Worm (Caenorhabditis elegans) whole organism, young adult: ENCODE data around the gene F35E8.1.

ENCODE experiments used
- B0035.1 ChIP-seq: sonication (generic microtip); optimal IDR thresholded peaks from 2 replicates; lab custom pipeline; 2016; ENCODE audit warnings: missing genetic modification characterization, mild to moderate bottlenecking, missing compliant biosample characterization, missing genotype, missing genetic modification reagents
- B0261.1 ChIP-seq: sonication (generic microtip); optimal IDR thresholded peaks from 2 replicates; lab custom pipeline; 2016; ENCODE audit warnings: mild to moderate bottlenecking, missing genetic modification characterization, moderate library complexity, missing compliant biosample characterization
- C06A6.2 ChIP-seq: fragments of 200-800 bp; sonication (Bioruptor generic); conservative IDR thresholded peaks from 2 replicates; pipeline ENCODE4 v1.3.6; 2022; ENCODE audit warnings: missing genetic modification characterization, missing compliant biosample characterization
- F33H1.4 ChIP-seq: fragments of 200-800 bp; sonication (Bioruptor generic); IDR thresholded peaks from 2 replicates; pipeline ENCODE4 v1.3.6; 2022; ENCODE audit warnings: missing genetic modification reagents, missing genetic modification characterization, missing compliant biosample characterization
- F49E8.2 ChIP-seq: sonication (generic microtip); optimal IDR thresholded peaks from 3 replicates; lab custom pipeline; 2017; ENCODE audit warnings: missing genetic modification characterization, mild to moderate bottlenecking, missing compliant biosample characterization, antibody characterized with exemption, moderate library complexity; ENCODE audit not compliant: insufficient read depth
- F55B11.4 ChIP-seq: sonication (generic microtip); optimal IDR thresholded peaks from 2 replicates; lab custom pipeline; 2016; ENCODE audit warnings: missing compliant biosample characterization, missing genetic modification characterization, borderline replicate concordance; ENCODE audit not compliant: insufficient read depth
- Y53G8AR.9 ChIP-seq: fragments of 200-800 bp; sonication (Bioruptor generic); conservative IDR thresholded peaks from 2 replicates; pipeline ENCODE4 v1.3.6; 2022; ENCODE audit warnings: missing genetic modification reagents, missing genetic modification characterization, missing compliant biosample characterization
- Y56A3A.18 ChIP-seq: fragments of 200-800 bp; sonication (Bioruptor generic); IDR thresholded peaks from 2 replicates; pipeline ENCODE4 v1.3.6; 2022; ENCODE audit warnings: missing genetic modification reagents, missing genetic modification characterization, missing compliant biosample characterization
- attf-5 ChIP-seq: fragments of 200-800 bp; sonication (Bioruptor generic); optimal IDR thresholded peaks from 2 replicates; lab custom pipeline; 2018; ENCODE audit warnings: mild to moderate bottlenecking, missing genetic modification characterization, missing compliant biosample characterization
- ccch-3 ChIP-seq: fragments of 200-800 bp; sonication (Bioruptor generic); optimal IDR thresholded peaks from 2 replicates; lab custom pipeline; 2018; ENCODE audit warnings: mild to moderate bottlenecking, missing genetic modification characterization, missing compliant biosample characterization
- ceh-27 ChIP-seq: fragments of 200-800 bp; sonication (Bioruptor generic); optimal IDR thresholded peaks from 2 replicates; lab custom pipeline; 2018; ENCODE audit warnings: mild to moderate bottlenecking, missing genetic modification characterization, moderate library complexity, missing compliant biosample characterization
- ceh-79 ChIP-seq: sonication (generic microtip); optimal IDR thresholded peaks from 2 replicates; lab custom pipeline; 2017; ENCODE audit warnings: mild to moderate bottlenecking, missing genetic modification characterization, missing compliant biosample characterization
- chd-7 ChIP-seq: sonication (generic microtip); optimal IDR thresholded peaks from 2 replicates; lab custom pipeline; 2016; ENCODE audit warnings: mild to moderate bottlenecking, missing genetic modification characterization, moderate library complexity, missing compliant biosample characterization
- gei-17 ChIP-seq: fragments of 200-800 bp; sonication (Bioruptor generic); optimal IDR thresholded peaks from 2 replicates; lab custom pipeline; 2018; ENCODE audit warnings: mild to moderate bottlenecking, missing genetic modification characterization, missing compliant biosample characterization
- lag-1 ChIP-seq: fragments of 200-800 bp; sonication (Bioruptor generic); IDR thresholded peaks from 2 replicates; pipeline ENCODE4 v1.3.6; 2022; ENCODE audit warnings: missing genetic modification reagents, missing genetic modification characterization, missing compliant biosample characterization
- let-526 ChIP-seq: fragments of 200-800 bp; sonication (Bioruptor generic); IDR thresholded peaks from 2 replicates; pipeline ENCODE4 v1.3.6; 2022; ENCODE audit warnings: missing genetic modification reagents, missing genetic modification characterization, missing compliant biosample characterization
- let-607 ChIP-seq, 2 experiments: fragments of 200-800 bp in 1 of 2; sonication (Bioruptor generic) in 1 of 2; sonication (generic microtip) in 1 of 2; optimal IDR thresholded peaks; 2 replicates each; lab custom pipeline; 2016 to 2018; ENCODE audit warnings: mild to moderate bottlenecking in 2 of 2, missing compliant biosample characterization in 2 of 2, missing genetic modification characterization in 2 of 2, moderate library complexity in 2 of 2, missing genotype in 1 of 2
- lin-54 ChIP-seq: fragments of 200-800 bp; sonication (Bioruptor generic); optimal IDR thresholded peaks from 2 replicates; lab custom pipeline; 2018; ENCODE audit warnings: mild to moderate bottlenecking, missing genetic modification characterization, missing compliant biosample characterization
- lsl-1 ChIP-seq: fragments of 200-800 bp; sonication (Bioruptor generic); optimal IDR thresholded peaks from 2 replicates; lab custom pipeline; 2018; ENCODE audit warnings: mild to moderate bottlenecking, missing genetic modification characterization, moderate library complexity, missing compliant biosample characterization
- madf-10 ChIP-seq: sonication (generic microtip); optimal IDR thresholded peaks from 2 replicates; lab custom pipeline; 2016; ENCODE audit warnings: mild to moderate bottlenecking, missing genetic modification characterization, missing compliant biosample characterization
- madf-3 ChIP-seq: fragments of 200-800 bp; sonication (Bioruptor generic); IDR thresholded peaks from 2 replicates; pipeline ENCODE4 v1.3.6; 2022; ENCODE audit warnings: missing genetic modification reagents, missing genetic modification characterization, missing compliant biosample characterization
- mxl-1 ChIP-seq: sonication (generic microtip); optimal IDR thresholded peaks from 2 replicates; lab custom pipeline; 2016; ENCODE audit warnings: missing genetic modification characterization, missing compliant biosample characterization
- nfya-1 ChIP-seq: sonication (generic microtip); optimal IDR thresholded peaks from 2 replicates; lab custom pipeline; 2017; ENCODE audit warnings: antibody characterized with exemption, missing compliant biosample characterization, missing genetic modification characterization, borderline replicate concordance; ENCODE audit not compliant: insufficient read depth
- nhr-27 ChIP-seq: fragments of 200-800 bp; sonication (Bioruptor generic); optimal IDR thresholded peaks from 2 replicates; lab custom pipeline; 2018; ENCODE audit warnings: mild to moderate bottlenecking, missing genetic modification characterization, moderate library complexity, missing compliant biosample characterization
- pbrm-1 ChIP-seq: fragments of 200-800 bp; sonication (Bioruptor generic); IDR thresholded peaks from 2 replicates; pipeline ENCODE4 v1.3.6; 2022; ENCODE audit warnings: missing genetic modification reagents, missing genetic modification characterization, missing compliant biosample characterization
- repo-1 ChIP-seq: sonication (generic microtip); optimal IDR thresholded peaks from 2 replicates; lab custom pipeline; 2017; ENCODE audit warnings: mild to moderate bottlenecking, missing genetic modification characterization, missing compliant biosample characterization
- sea-2 ChIP-seq: fragments of 200-800 bp; sonication (Bioruptor generic); IDR thresholded peaks from 2 replicates; pipeline ENCODE4 v1.3.6; 2022; ENCODE audit warnings: missing genetic modification characterization, missing compliant biosample characterization
- snpc-1.1 ChIP-seq: sonication (generic microtip); optimal IDR thresholded peaks from 2 replicates; lab custom pipeline; 2017; ENCODE audit warnings: missing genetic modification characterization, mild to moderate bottlenecking, missing compliant biosample characterization, antibody characterized with exemption, moderate library complexity, missing genotype, missing genetic modification reagents; ENCODE audit not compliant: insufficient read depth
- snpc-3.4 ChIP-seq: sonication (generic microtip); optimal IDR thresholded peaks from 2 replicates; lab custom pipeline; 2017; ENCODE audit warnings: missing genetic modification characterization, mild to moderate bottlenecking, missing compliant biosample characterization, antibody characterized with exemption, moderate library complexity, missing genotype, missing genetic modification reagents
- xnd-1 ChIP-seq: sonication (generic microtip); optimal IDR thresholded peaks from 2 replicates; lab custom pipeline; 2016; ENCODE audit warnings: missing genotype, missing genetic modification reagents, missing genetic modification characterization, missing compliant biosample characterization
- ztf-6 ChIP-seq: fragments of 200-800 bp; sonication (Bioruptor generic); IDR thresholded peaks from 2 replicates; pipeline ENCODE4 v1.3.6; 2022; ENCODE audit warnings: missing genetic modification reagents, missing genetic modification characterization, missing compliant biosample characterization

The F35E8.1 gene

ce11 chrV:15873762-15874161 lies 31.7 kb downstream of the F35E8.1 start (continued):
- TF ChIP-seq sea-2 (GFP tag; lab: Robert Waterston, UW) (peak; percentile 91), F55B11.4 (no peak), F49E8.2 (peak; percentile 51), ztf-6 (GFP tag; lab: Robert Waterston, UW) (peak; percentile 88), lsl-1 (GFP tag; lab: Kevin White, UChicago) (peak; percentile 71), madf-3 (GFP tag; lab: Robert Waterston, UW) (peak; percentile 88), repo-1 (tag; lab: Kevin White, UChicago) (peak; percentile 93), ceh-27 (GFP tag; lab: Kevin White, UChicago) (peak; percentile 90), mxl-1 (peak; percentile 97), lin-54 (GFP tag; lab: Kevin White, UChicago) (peak; percentile 84)

ce11 chrV:15872273-15872672 lies 33.2 kb downstream of the F35E8.1 start, which contains the start of gene str-56:
Gene str-56 (plus strand): TSS chrV:15872573.
- no peak for TF ChIP-seq B0035.1 (tag; lab: Kevin White, UChicago)
- TF ChIP-seq nfya-1 (tag; lab: Kevin White, UChicago), result no peak
- TF ChIP-seq snpc-1.1 (tag; lab: Kevin White, UChicago), result no peak
- TF ChIP-seq ceh-79 (tag; lab: Kevin White, UChicago), result no peak
- TF ChIP-seq snpc-3.4, result no peak
- TF ChIP-seq ccch-3 (GFP tag; lab: Kevin White, UChicago), result no peak
- no peak for TF ChIP-seq Y56A3A.18 (GFP tag; lab: Robert Waterston, UW)
- no peak for TF ChIP-seq lag-1 (GFP tag; lab: Robert Waterston, UW)
- no peak for TF ChIP-seq F33H1.4
- TF ChIP-seq chd-7 (tag; lab: Kevin White, UChicago), result no peak

ce11 chrV:15870356-15870755 lies 35.1 kb downstream of the F35E8.1 start, which contains the start of gene str-57:
Gene str-57 (plus strand): TSS chrV:15870656.
- TF ChIP-seq let-607 (tag; optimal IDR thresholded peaks at IDR 0.05; lab: Kevin White, UChicago) (no peak), Y53G8AR.9 (no peak), C06A6.2 (GFP tag; lab: Robert Waterston, UW) (no peak)

ce11 chrV:15867373-15867772 lies 38.1 kb downstream of the F35E8.1 start, which contains the start of gene fbxa-197:
Gene fbxa-197 (plus strand): TSS chrV:15867673.
- TF ChIP-seq lsl-1 (GFP tag; lab: Kevin White, UChicago) (peak; percentile 78), nhr-27 (tag; lab: Kevin White, UChicago) (no peak), attf-5 (GFP tag; lab: Kevin White, UChicago) (no peak), gei-17 (GFP tag; lab: Kevin White, UChicago) (no peak), xnd-1 (no peak), B0261.1 (tag; lab: Kevin White, UChicago) (no peak), ceh-79 (tag; lab: Kevin White, UChicago) (no peak), madf-10 (no peak), pbrm-1 (GFP tag; lab: Robert Waterston, UW) (no peak)

- TF ChIP-seq sea-2 (GFP tag; lab: Robert Waterston, UW) (no peak), F55B11.4 (no peak), let-526 (GFP tag; lab: Robert Waterston, UW) (no peak)
- TF ChIP-seq, all 124 proteins: peak for 0
Observed at ce11 chrV:15865839-15866238, 39.6 kb downstream of the F35E8.1 start, which contains the start of gene srh-293. Gene srh-293 (plus strand): TSS chrV:15866139.
